Worm (Caenorhabditis elegans) whole organism, young adult: Measurements from ENCODE around the gene Y62H9A.2.

ENCODE experiments used
- B0019.2 ChIP-seq: fragments of 200-800 bp; sonication (Bioruptor generic); conservative IDR thresholded peaks from 2 replicates; pipeline ENCODE4 v1.3.6; 2022; ENCODE audit warnings: missing genetic modification reagents, missing genetic modification characterization, missing compliant biosample characterization
- B0261.1 ChIP-seq: sonication (generic microtip); optimal IDR thresholded peaks from 2 replicates; lab custom pipeline; 2016; ENCODE audit warnings: mild to moderate bottlenecking, missing genetic modification characterization, moderate library complexity, missing compliant biosample characterization
- B0336.3 ChIP-seq: fragments of 200-800 bp; sonication (Bioruptor generic); IDR thresholded peaks from 2 replicates; pipeline ENCODE4 v1.3.6; 2022; ENCODE audit warnings: missing genetic modification characterization, missing compliant biosample characterization
- F37B4.10 ChIP-seq: fragments of 200-800 bp; sonication (Bioruptor generic); IDR thresholded peaks from 2 replicates; pipeline ENCODE4 v1.3.6; 2022; ENCODE audit warnings: missing genetic modification characterization, missing compliant biosample characterization
- T26A5.8 ChIP-seq: sonication (generic microtip); optimal IDR thresholded peaks from 2 replicates; lab custom pipeline; 2016; ENCODE audit warnings: missing genetic modification characterization, missing compliant biosample characterization
- Y53F4B.3 ChIP-seq: fragments of 200-800 bp; sonication (Bioruptor generic); IDR thresholded peaks from 2 replicates; pipeline ENCODE4 v1.3.6; 2022; ENCODE audit warnings: missing genetic modification reagents, missing genetic modification characterization, missing compliant biosample characterization
- Y95B8A.8 ChIP-seq: fragments of 200-800 bp; sonication (Bioruptor generic); IDR thresholded peaks from 2 replicates; pipeline ENCODE4 v1.3.6; 2022; ENCODE audit warnings: missing genetic modification reagents, missing genetic modification characterization, missing compliant biosample characterization
- ZK185.1 ChIP-seq: sonication (generic microtip); optimal IDR thresholded peaks from 2 replicates; lab custom pipeline; 2016; ENCODE audit warnings: mild to moderate bottlenecking, missing genetic modification characterization, missing compliant biosample characterization; ENCODE audit not compliant: poor library complexity, severe bottlenecking
- ama-1 ChIP-seq, 3 experiments: fragments of 150-350 bp in 1 of 3; sonication (generic microtip) in 2 of 3; optimal IDR thresholded peaks; 2 replicates each; lab custom pipeline; 2014 to 2018; ENCODE audit warnings: missing biosample characterization in 2 of 3, missing genetic modification characterization in 2 of 3, missing genetic modification reagents in 2 of 3
- aptf-2 ChIP-seq: fragments of 200-800 bp; sonication (Bioruptor generic); conservative IDR thresholded peaks from 2 replicates; pipeline ENCODE4 v1.3.6; 2022; ENCODE audit warnings: missing genetic modification reagents, missing genetic modification characterization, missing compliant biosample characterization
- attf-3 ChIP-seq: fragments of 200-800 bp; sonication (Bioruptor generic); conservative IDR thresholded peaks from 2 replicates; pipeline ENCODE4 v1.3.6; 2022; ENCODE audit warnings: missing genetic modification reagents, missing genetic modification characterization, missing compliant biosample characterization
- attf-5 ChIP-seq: fragments of 200-800 bp; sonication (Bioruptor generic); optimal IDR thresholded peaks from 2 replicates; lab custom pipeline; 2018; ENCODE audit warnings: mild to moderate bottlenecking, missing genetic modification characterization, missing compliant biosample characterization
- attf-6 ChIP-seq: fragments of 200-800 bp; sonication (Bioruptor generic); IDR thresholded peaks from 2 replicates; pipeline ENCODE4 v1.3.6; 2022; ENCODE audit warnings: missing genetic modification reagents, missing genetic modification characterization, missing compliant biosample characterization
- bed-1 ChIP-seq: fragments of 200-800 bp; sonication (Bioruptor generic); IDR thresholded peaks from 2 replicates; pipeline ENCODE4 v1.3.6; 2022; ENCODE audit warnings: missing genetic modification reagents, missing genetic modification characterization, missing compliant biosample characterization
- bed-2 ChIP-seq: fragments of 200-800 bp; sonication (Bioruptor generic); IDR thresholded peaks from 2 replicates; pipeline ENCODE4 v1.3.6; 2022; ENCODE audit warnings: missing genetic modification reagents, missing genetic modification characterization, missing compliant biosample characterization
- cebp-2 ChIP-seq: fragments of 200-800 bp; sonication (Bioruptor generic); IDR thresholded peaks from 2 replicates; pipeline ENCODE4 v1.3.6; 2022; ENCODE audit warnings: missing genetic modification characterization, missing compliant biosample characterization
- ceh-100 ChIP-seq: fragments of 200-800 bp; sonication (Bioruptor generic); IDR thresholded peaks from 2 replicates; pipeline ENCODE4 v1.3.6; 2022; ENCODE audit warnings: missing genetic modification reagents, missing genetic modification characterization, missing compliant biosample characterization
- ceh-91 ChIP-seq: fragments of 200-800 bp; sonication (Bioruptor generic); IDR thresholded peaks from 2 replicates; pipeline ENCODE4 v1.3.6; 2022; ENCODE audit warnings: missing genetic modification reagents, missing genetic modification characterization, missing compliant biosample characterization
- die-1 ChIP-seq: sonication (generic microtip); optimal IDR thresholded peaks from 2 replicates; lab custom pipeline; 2016; ENCODE audit warnings: missing genotype, mild to moderate bottlenecking, missing genetic modification characterization, missing compliant biosample characterization
- dpff-1 ChIP-seq: sonication (generic microtip); optimal IDR thresholded peaks from 2 replicates; lab custom pipeline; 2017; ENCODE audit warnings: mild to moderate bottlenecking, missing genetic modification characterization, missing compliant biosample characterization
- dpl-1 ChIP-seq: fragments of 150-350 bp; optimal IDR thresholded peaks from 2 replicates; lab custom pipeline; 2014; ENCODE audit warnings: missing biosample characterization, missing genetic modification reagents, missing genetic modification characterization
- efl-1 ChIP-seq: fragments of 150-350 bp; optimal IDR thresholded peaks from 2 replicates; lab custom pipeline; 2014; ENCODE audit warnings: missing biosample characterization, missing genetic modification reagents, missing genetic modification characterization
- egl-44 ChIP-seq: fragments of 200-800 bp; sonication (Bioruptor generic); IDR thresholded peaks from 2 replicates; pipeline ENCODE4 v1.3.6; 2022; ENCODE audit warnings: missing genetic modification reagents, missing genetic modification characterization, missing compliant biosample characterization
- ets-4 ChIP-seq: fragments of 200-800 bp; sonication (Bioruptor generic); optimal IDR thresholded peaks from 2 replicates; lab custom pipeline; 2018; ENCODE audit warnings: mild to moderate bottlenecking, missing genetic modification characterization, missing compliant biosample characterization
- him-1 ChIP-seq: sonication (generic microtip); optimal IDR thresholded peaks from 2 replicates; lab custom pipeline; 2016; ENCODE audit warnings: missing genotype, missing genetic modification reagents, missing genetic modification characterization, missing compliant biosample characterization
- lin-40 ChIP-seq: sonication (generic microtip); optimal IDR thresholded peaks from 2 replicates; lab custom pipeline; 2016; ENCODE audit warnings: missing genetic modification characterization, mild to moderate bottlenecking, missing compliant biosample characterization, missing genotype, missing genetic modification reagents
- lir-1 ChIP-seq: fragments of 200-800 bp; sonication (Bioruptor generic); conservative IDR thresholded peaks from 2 replicates; pipeline ENCODE4 v1.3.6; 2022; ENCODE audit warnings: missing genetic modification reagents, missing genetic modification characterization, missing compliant biosample characterization
- lsy-27 ChIP-seq: sonication (generic microtip); optimal IDR thresholded peaks from 2 replicates; lab custom pipeline; 2017; ENCODE audit warnings: missing genetic modification characterization, mild to moderate bottlenecking, missing compliant biosample characterization, antibody characterized with exemption, missing genotype, borderline replicate concordance; ENCODE audit not compliant: insufficient read depth
- madf-10 ChIP-seq: sonication (generic microtip); optimal IDR thresholded peaks from 2 replicates; lab custom pipeline; 2016; ENCODE audit warnings: mild to moderate bottlenecking, missing genetic modification characterization, missing compliant biosample characterization
- madf-3 ChIP-seq: fragments of 200-800 bp; sonication (Bioruptor generic); IDR thresholded peaks from 2 replicates; pipeline ENCODE4 v1.3.6; 2022; ENCODE audit warnings: missing genetic modification reagents, missing genetic modification characterization, missing compliant biosample characterization
- madf-8 ChIP-seq: fragments of 200-800 bp; sonication (Bioruptor generic); conservative IDR thresholded peaks from 2 replicates; pipeline ENCODE4 v1.3.6; 2022; ENCODE audit warnings: missing genetic modification reagents, missing genetic modification characterization, missing compliant biosample characterization
- nfyb-1 ChIP-seq: fragments of 200-800 bp; sonication (Bioruptor generic); IDR thresholded peaks from 2 replicates; pipeline ENCODE4 v1.3.6; 2022; ENCODE audit warnings: missing genetic modification reagents, missing genetic modification characterization, missing compliant biosample characterization
- nhr-120 ChIP-seq: fragments of 200-800 bp; sonication (Bioruptor generic); IDR thresholded peaks from 2 replicates; pipeline ENCODE4 v1.3.6; 2022; ENCODE audit warnings: missing genetic modification characterization, missing compliant biosample characterization
- nhr-90 ChIP-seq: sonication (generic microtip); optimal IDR thresholded peaks from 2 replicates; lab custom pipeline; 2016; ENCODE audit warnings: missing genotype, mild to moderate bottlenecking, missing genetic modification characterization, missing compliant biosample characterization
- rcor-1 ChIP-seq: fragments of 200-800 bp; sonication (Bioruptor generic); IDR thresholded peaks from 2 replicates; pipeline ENCODE4 v1.3.6; 2022; ENCODE audit warnings: missing genetic modification reagents, missing genetic modification characterization, missing compliant biosample characterization
- rec-8 ChIP-seq, 2 experiments: sonication (generic microtip); optimal IDR thresholded peaks; 2 replicates each; lab custom pipeline; 2016; ENCODE audit warnings: mild to moderate bottlenecking in 2 of 2, missing genetic modification characterization in 2 of 2, missing genetic modification reagents in 2 of 2, missing genotype in 2 of 2, missing biosample characterization in 1 of 2, missing compliant biosample characterization in 1 of 2, moderate library complexity in 1 of 2
- sea-2 ChIP-seq: fragments of 200-800 bp; sonication (Bioruptor generic); IDR thresholded peaks from 2 replicates; pipeline ENCODE4 v1.3.6; 2022; ENCODE audit warnings: missing genetic modification characterization, missing compliant biosample characterization
- snpc-1.1 ChIP-seq: sonication (generic microtip); optimal IDR thresholded peaks from 2 replicates; lab custom pipeline; 2017; ENCODE audit warnings: missing genetic modification characterization, mild to moderate bottlenecking, missing compliant biosample characterization, antibody characterized with exemption, moderate library complexity, missing genotype, missing genetic modification reagents; ENCODE audit not compliant: insufficient read depth
- snpc-1.3 ChIP-seq: sonication (generic microtip); optimal IDR thresholded peaks from 2 replicates; lab custom pipeline; 2017; ENCODE audit warnings: missing genetic modification characterization, mild to moderate bottlenecking, missing compliant biosample characterization, antibody characterized with exemption, moderate library complexity, missing genotype, missing genetic modification reagents; ENCODE audit not compliant: insufficient read depth
- somi-1 ChIP-seq: fragments of 200-800 bp; sonication (Bioruptor generic); optimal IDR thresholded peaks from 2 replicates; lab custom pipeline; 2018; ENCODE audit warnings: mild to moderate bottlenecking, missing genetic modification characterization, missing compliant biosample characterization
- sptf-2 ChIP-seq: fragments of 200-800 bp; sonication (Bioruptor generic); optimal IDR thresholded peaks from 2 replicates; lab custom pipeline; 2018; ENCODE audit warnings: mild to moderate bottlenecking, missing genetic modification characterization, missing compliant biosample characterization
- tbp1 ChIP-seq: fragments of 200-800 bp; sonication (Bioruptor generic); optimal IDR thresholded peaks from 2 replicates; lab custom pipeline; 2018; ENCODE audit warnings: mild to moderate bottlenecking, missing genetic modification characterization, missing compliant biosample characterization
- tlf-1 ChIP-seq: fragments of 200-800 bp; sonication (Bioruptor generic); optimal IDR thresholded peaks from 2 replicates; lab custom pipeline; 2018; ENCODE audit warnings: mild to moderate bottlenecking, missing genetic modification characterization, missing compliant biosample characterization
- unc-130 ChIP-seq: sonication (generic microtip); optimal IDR thresholded peaks from 2 replicates; lab custom pipeline; 2016; ENCODE audit warnings: missing genetic modification reagents, missing genetic modification characterization, missing compliant biosample characterization
- zim-3 ChIP-seq: sonication (generic microtip); optimal IDR thresholded peaks from 2 replicates; lab custom pipeline; 2017; ENCODE audit warnings: mild to moderate bottlenecking, missing genetic modification characterization, moderate library complexity, missing compliant biosample characterization
- ztf-26 ChIP-seq: sonication (generic microtip); optimal IDR thresholded peaks from 2 replicates; lab custom pipeline; 2017; ENCODE audit warnings: missing genetic modification characterization, missing compliant biosample characterization
- ztf-3 ChIP-seq: fragments of 200-800 bp; sonication (Bioruptor generic); optimal IDR thresholded peaks from 2 replicates; lab custom pipeline; 2018; ENCODE audit warnings: mild to moderate bottlenecking, missing genetic modification characterization, missing compliant biosample characterization
- ztf-6 ChIP-seq: fragments of 200-800 bp; sonication (Bioruptor generic); IDR thresholded peaks from 2 replicates; pipeline ENCODE4 v1.3.6; 2022; ENCODE audit warnings: missing genetic modification reagents, missing genetic modification characterization, missing compliant biosample characterization

Y62H9A.2 gene

ce11 chrX:11872210-11872609 is 5.8 kb downstream of the Y62H9A.2 start (continued):
- TF ChIP-seq lsy-27 (peak; percentile 8), attf-5 (GFP tag; lab: Kevin White, UChicago) (peak; percentile 17), madf-3 (GFP tag; lab: Robert Waterston, UW) (no peak), ceh-100 (GFP tag; lab: Robert Waterston, UW) (0 out of 2 replicates have a peak, but pooled peaks have one; percentile 23), nfyb-1 (GFP tag; lab: Robert Waterston, UW) (peak; percentile 78), attf-3 (GFP tag; lab: Robert Waterston, UW) (no peak), attf-6 (GFP tag; lab: Robert Waterston, UW) (no peak), tbp1 (GFP tag; lab: Kevin White, UChicago) (peak; percentile 88), lin-40 (tag; lab: Kevin White, UChicago) (no peak), B0336.3 (GFP tag; lab: Robert Waterston, UW) (no peak), sptf-2 (GFP tag; lab: Kevin White, UChicago) (no peak), rec-8 (tag; optimal IDR thresholded peaks at IDR 0.05; lab: Kevin White, UChicago) (peak in 1 of 2 experiments; percentile 5), rcor-1 (no peak), bed-1 (no peak), dpl-1 (no peak), snpc-1.3 (no peak), lir-1 (GFP tag; lab: Robert Waterston, UW) (0 out of 2 replicates have a peak, but pooled peaks have one; percentile 29), madf-10 (peak; percentile 52), ets-4 (GFP tag; lab: Kevin White, UChicago) (no peak), him-1 (tag; lab: Kevin White, UChicago) (peak; percentile 28), sea-2 (GFP tag; lab: Robert Waterston, UW) (0 out of 2 replicates have a peak, but pooled peaks have one; percentile 52), F37B4.10 (GFP tag; lab: Robert Waterston, UW) (no peak), ztf-26 (tag; lab: Kevin White, UChicago) (no peak), ceh-91 (GFP tag; lab: Robert Waterston, UW) (no peak), B0019.2 (GFP tag; lab: Robert Waterston, UW) (no peak), somi-1 (GFP tag; lab: Kevin White, UChicago) (no peak), dpff-1 (tag; lab: Kevin White, UChicago) (no peak), efl-1 (GFP tag; lab: Kevin White, UChicago) (no peak), nhr-120 (GFP tag; lab: Robert Waterston, UW) (0 out of 2 replicates have a peak, but pooled peaks have one; percentile 29), Y53F4B.3 (no peak), ZK185.1 (tag; lab: Kevin White, UChicago) (peak; percentile 55), tlf-1 (GFP tag; lab: Kevin White, UChicago) (no peak), zim-3 (no peak), ztf-6 (GFP tag; lab: Robert Waterston, UW) (no peak), unc-130 (GFP tag; lab: Kevin White, UChicago) (no peak), bed-2 (GFP tag; lab: Robert Waterston, UW) (no peak), T26A5.8 (tag; lab: Kevin White, UChicago) (no peak), egl-44 (GFP tag; lab: Robert Waterston, UW) (peak; percentile 83; the same call in 1 of the 2 replicates), Y95B8A.8 (GFP tag; lab: Robert Waterston, UW) (no peak), aptf-2 (GFP tag; lab: Robert Waterston, UW) (no peak), nhr-90 (peak; percentile 56), die-1 (tag; lab: Kevin White, UChicago) (peak; percentile 44), madf-8 (GFP tag; lab: Robert Waterston, UW) (no peak), snpc-1.1 (tag; lab: Kevin White, UChicago) (no peak), ztf-3 (GFP tag; lab: Kevin White, UChicago) (no peak), B0261.1 (tag; lab: Kevin White, UChicago) (peak; percentile 84), cebp-2 (GFP tag; lab: Robert Waterston, UW) (no peak), ama-1 (optimal IDR thresholded peaks at IDR 0.05; lab: Kevin White, UChicago) (no peak), ama-1 (GFP tag; optimal IDR thresholded peaks at IDR 0.05; lab: Kevin White, UChicago) (no peak)
